Worm (Caenorhabditis elegans): ENCODE results near the gene glr-5.

DNA sequence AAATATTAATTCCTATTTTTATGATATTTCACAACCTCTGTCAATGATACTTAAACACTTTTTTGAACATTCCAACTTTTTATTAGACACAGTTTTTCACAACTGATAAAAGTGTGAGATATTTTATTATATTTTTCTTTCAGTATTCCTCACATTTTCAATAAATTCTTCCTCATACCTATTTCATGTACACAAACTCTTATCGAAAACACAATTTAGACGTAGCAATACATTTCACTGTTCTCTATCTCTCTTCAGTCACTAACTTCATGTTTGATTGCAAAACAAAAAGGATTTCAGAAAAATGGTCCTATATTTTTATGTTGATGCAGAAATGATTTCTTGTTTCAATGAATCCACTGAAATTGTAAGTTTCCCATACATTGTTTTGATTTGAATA lies 29.6 kb downstream of the glr-5 start, which contains the start of gene B0507.6:
- TF ChIP-seq lin-13 (GFP tag; optimal IDR thresholded peaks at IDR 0.05): no peak
- TF ChIP-seq aly-2 (tag; optimal IDR thresholded peaks at IDR 0.05): no peak
- no peak for TF ChIP-seq Y55F3AM.14 (GFP tag; optimal IDR thresholded peaks at IDR 0.05)
- no peak for TF ChIP-seq lsy-2 (tag; optimal IDR thresholded peaks at IDR 0.05)
- TF ChIP-seq nhr-12 (tag; optimal IDR thresholded peaks at IDR 0.05): no peak
- no peak for TF ChIP-seq unc-39 (tag; optimal IDR thresholded peaks at IDR 0.05)
- no peak for TF ChIP-seq F13H6.1 (tag; optimal IDR thresholded peaks at IDR 0.05)
